Fruit fly (Drosophila melanogaster) whole organism, embryonic: ENCODE results near the gene Syx1A.

Experiments
- Atf3 ChIP-seq: fragments of 200-800 bp; sonication (Bioruptor generic); optimal IDR thresholded peaks from 3 replicates; lab custom pipeline; 2016; ENCODE audit warnings: missing biosample characterization, missing genetic modification characterization
- Awh ChIP-seq: fragments of 200-800 bp; sonication (Bioruptor generic); IDR thresholded peaks from 2 replicates; pipeline ENCODE4, ENCODE4 v1.3.6; 2022; ENCODE audit warnings: missing biosample characterization, missing genetic modification characterization
- BEAF-32 ChIP-seq: fragments of 200-800 bp; sonication (Bioruptor generic); optimal IDR thresholded peaks from 3 replicates; lab custom pipeline; 2017; ENCODE audit warnings: missing biosample characterization, missing genetic modification characterization, mild to moderate bottlenecking, moderate library complexity, missing genetic modification reagents
- Bgb ChIP-seq: fragments of 200-800 bp; sonication (Bioruptor generic); IDR thresholded peaks from 2 replicates; pipeline ENCODE4 v1.3.6; 2022; ENCODE audit warnings: missing biosample characterization, missing genetic modification characterization; ENCODE audit not compliant: partially characterized antibody
- CG10979 ChIP-seq: fragments of 200-800 bp; sonication (Bioruptor generic); optimal IDR thresholded peaks from 2 replicates; lab custom pipeline; 2018; ENCODE audit warnings: missing biosample characterization, mild to moderate bottlenecking, missing genetic modification characterization, moderate library complexity
- CG11398 ChIP-seq: fragments of 200-800 bp; sonication (Bioruptor generic); optimal IDR thresholded peaks from 2 replicates; lab custom pipeline; 2016; ENCODE audit warnings: missing biosample characterization, missing genetic modification characterization
- CG11695 ChIP-seq: fragments of 200-800 bp; sonication (Bioruptor generic); IDR thresholded peaks from 3 replicates; pipeline ENCODE4 v1.3.6; 2022; ENCODE audit warnings: missing biosample characterization, missing genetic modification characterization
- CG16813 ChIP-seq: fragments of 200-800 bp; sonication (Bioruptor generic); IDR thresholded peaks from 3 replicates; pipeline ENCODE4 v1.3.6; 2022; ENCODE audit warnings: missing biosample characterization, missing genetic modification characterization; ENCODE audit not compliant: partially characterized antibody
- CG2889 ChIP-seq: fragments of 200-800 bp; sonication (Bioruptor generic); IDR thresholded peaks from 3 replicates; pipeline ENCODE4 v1.3.6; 2022; ENCODE audit warnings: missing biosample characterization, missing genetic modification characterization
- CG4328 ChIP-seq: fragments of 200-800 bp; sonication (Bioruptor generic); optimal IDR thresholded peaks from 3 replicates; lab custom pipeline; 2017; ENCODE audit warnings: missing biosample characterization, missing genetic modification reagents, missing genetic modification characterization
- CG43689 ChIP-seq: fragments of 200-800 bp; sonication (Bioruptor generic); IDR thresholded peaks from 2 replicates; pipeline ENCODE4 v1.3.6; 2022; ENCODE audit warnings: missing biosample characterization, missing genetic modification characterization
- CG4854 ChIP-seq: fragments of 200-800 bp; sonication (Bioruptor generic); optimal IDR thresholded peaks from 2 replicates; lab custom pipeline; 2016; ENCODE audit warnings: missing biosample characterization, missing genetic modification characterization, inconsistent platforms
- CG7357 ChIP-seq: fragments of 200-800 bp; sonication (Bioruptor generic); IDR thresholded peaks from 3 replicates; pipeline ENCODE4 v1.3.6; 2022; ENCODE audit warnings: missing biosample characterization, missing genetic modification characterization
- CG7556 ChIP-seq: fragments of 200-800 bp; sonication (Bioruptor generic); optimal IDR thresholded peaks from 2 replicates; lab custom pipeline; 2017; ENCODE audit warnings: missing biosample characterization, mild to moderate bottlenecking, missing genetic modification characterization
- CG7987 ChIP-seq: fragments of 200-800 bp; sonication (Bioruptor generic); optimal IDR thresholded peaks from 2 replicates; lab custom pipeline; 2018; ENCODE audit warnings: missing biosample characterization, mild to moderate bottlenecking, missing genetic modification characterization, moderate library complexity
- CG8478 ChIP-seq: fragments of >200 bp; optimal IDR thresholded peaks from 2 replicates; lab custom pipeline; 2018
- CrebB ChIP-seq: fragments of 200-800 bp; sonication (Bioruptor generic); optimal IDR thresholded peaks from 3 replicates; lab custom pipeline; 2018; ENCODE audit warnings: missing biosample characterization, mild to moderate bottlenecking, missing genetic modification characterization
- D ChIP-seq, 2 experiments: fragments of 200-800 bp in 1 of 2; fragments of >200 bp in 1 of 2; sonication (Bioruptor generic) in 1 of 2; optimal IDR thresholded peaks; 2 replicates in 1 of 2; 3 replicates in 1 of 2; lab custom pipeline; 2017; ENCODE audit warnings: mild to moderate bottlenecking in 1 of 2, missing biosample characterization in 1 of 2, missing genetic modification characterization in 1 of 2, missing genetic modification reagents in 1 of 2
- Dip2 ChIP-seq: fragments of 200-800 bp; sonication (Bioruptor generic); IDR thresholded peaks from 2 replicates; pipeline ENCODE4 v1.3.6; 2022; ENCODE audit warnings: missing biosample characterization, missing genetic modification characterization
- Doc2 ChIP-seq: fragments of 200-800 bp; sonication (Bioruptor generic); IDR thresholded peaks from 2 replicates; pipeline ENCODE4 v1.3.6; 2022; ENCODE audit warnings: missing biosample characterization, missing genetic modification characterization
- Dp ChIP-seq: fragments of 200-800 bp; sonication (Bioruptor generic); optimal IDR thresholded peaks from 2 replicates; lab custom pipeline; 2018; ENCODE audit warnings: missing biosample characterization, mild to moderate bottlenecking, missing genetic modification characterization, moderate library complexity
- Elba2 ChIP-seq: fragments of 200-800 bp; sonication (Bioruptor generic); optimal IDR thresholded peaks from 3 replicates; lab custom pipeline; 2016; ENCODE audit warnings: missing biosample characterization, missing genetic modification characterization
- Ets97D ChIP-seq: fragments of 200-800 bp; sonication (Bioruptor generic); optimal IDR thresholded peaks from 3 replicates; lab custom pipeline; 2016; ENCODE audit warnings: missing biosample characterization, missing genetic modification characterization
- Hey ChIP-seq: fragments of 200-800 bp; sonication (Bioruptor generic); optimal IDR thresholded peaks from 3 replicates; lab custom pipeline; 2018; ENCODE audit warnings: missing biosample characterization, mild to moderate bottlenecking, missing genetic modification characterization
- Hr3 ChIP-seq: fragments of 200-800 bp; sonication (Bioruptor generic); optimal IDR thresholded peaks from 3 replicates; lab custom pipeline; 2016; ENCODE audit warnings: missing biosample characterization, missing genetic modification characterization
- Hr39 ChIP-seq: fragments of >200 bp; optimal IDR thresholded peaks from 2 replicates; lab custom pipeline; 2017
- Mad ChIP-seq: fragments of 200-800 bp; sonication (Bioruptor generic); optimal IDR thresholded peaks from 2 replicates; lab custom pipeline; 2016; ENCODE audit warnings: missing biosample characterization, missing genetic modification characterization
- Myb ChIP-seq: fragments of 200-800 bp; sonication (Bioruptor generic); optimal IDR thresholded peaks from 2 replicates; lab custom pipeline; 2016; ENCODE audit warnings: missing biosample characterization, missing genetic modification characterization
- Rx ChIP-seq: fragments of 200-800 bp; sonication (Bioruptor generic); IDR thresholded peaks from 2 replicates; pipeline ENCODE4 v1.3.6; 2022; ENCODE audit warnings: missing biosample characterization, missing genetic modification characterization
- Sin3A ChIP-seq: fragments of >200 bp; optimal IDR thresholded peaks from 2 replicates; lab custom pipeline; 2018
- Sox100B ChIP-seq: fragments of 200-800 bp; sonication (Bioruptor generic); optimal IDR thresholded peaks from 3 replicates; lab custom pipeline; 2018; ENCODE audit warnings: missing biosample characterization, mild to moderate bottlenecking, missing genetic modification characterization
- Usf ChIP-seq: fragments of 200-800 bp; sonication (Bioruptor generic); optimal IDR thresholded peaks from 2 replicates; lab custom pipeline; 2017; ENCODE audit warnings: missing genotype, missing biosample characterization, missing genetic modification characterization
- Vsx1 ChIP-seq: fragments of 200-800 bp; sonication (Bioruptor generic); optimal IDR thresholded peaks from 2 replicates; lab custom pipeline; 2017; ENCODE audit warnings: missing biosample characterization, mild to moderate bottlenecking, missing genetic modification characterization, missing genetic modification reagents
- abd-A ChIP-seq: fragments of 200-800 bp; sonication (Bioruptor generic); optimal IDR thresholded peaks from 3 replicates; lab custom pipeline; 2019; ENCODE audit warnings: missing biosample characterization, mild to moderate bottlenecking, missing genetic modification characterization, moderate library complexity
- ci ChIP-seq: fragments of 200-800 bp; sonication (Bioruptor generic); IDR thresholded peaks from 3 replicates; pipeline ENCODE4 v1.3.6; 2022; ENCODE audit warnings: missing biosample characterization, missing genetic modification characterization
- ind ChIP-seq: fragments of 200-800 bp; sonication (Bioruptor generic); optimal IDR thresholded peaks from 3 replicates; lab custom pipeline; 2016; ENCODE audit warnings: missing biosample characterization, missing genetic modification characterization
- mld ChIP-seq: fragments of 200-800 bp; sonication (Bioruptor generic); IDR thresholded peaks from 3 replicates; pipeline ENCODE4 v1.3.6; 2022; ENCODE audit warnings: missing biosample characterization, missing genetic modification characterization; ENCODE audit not compliant: partially characterized antibody
- nerfin-2 ChIP-seq: fragments of 200-800 bp; sonication (Bioruptor generic); IDR thresholded peaks from 2 replicates; pipeline ENCODE4 v1.3.6; 2022; ENCODE audit warnings: missing biosample characterization, missing genetic modification characterization; ENCODE audit not compliant: partially characterized antibody
- onecut ChIP-seq: fragments of 200-800 bp; sonication (Bioruptor generic); IDR thresholded peaks from 2 replicates; pipeline ENCODE4 v1.3.6; 2022; ENCODE audit warnings: missing biosample characterization, missing genetic modification characterization
- otp ChIP-seq: fragments of 200-800 bp; sonication (Bioruptor generic); IDR thresholded peaks from 3 replicates; pipeline ENCODE4, ENCODE4 v1.3.6; 2022; ENCODE audit warnings: missing biosample characterization, missing genetic modification characterization
- pnt ChIP-seq: fragments of 200-800 bp; sonication (Bioruptor generic); optimal IDR thresholded peaks from 3 replicates; lab custom pipeline; 2016; ENCODE audit warnings: missing biosample characterization, missing genetic modification characterization
- row ChIP-seq: fragments of 200-800 bp; sonication (Bioruptor generic); IDR thresholded peaks from 3 replicates; pipeline ENCODE4 v1.3.6; 2022; ENCODE audit warnings: missing biosample characterization, missing genetic modification characterization
- sd ChIP-seq: fragments of 200-800 bp; sonication (Bioruptor generic); optimal IDR thresholded peaks from 3 replicates; lab custom pipeline; 2018; ENCODE audit warnings: missing biosample characterization, mild to moderate bottlenecking, missing genetic modification characterization, moderate library complexity
- sens ChIP-seq: fragments of 200-800 bp; sonication (Bioruptor generic); peaks from one replicate; lab custom pipeline; 2016; ENCODE audit warnings: missing biosample characterization, missing genetic modification characterization
- slbo ChIP-seq: fragments of 200-800 bp; sonication (Bioruptor generic); IDR thresholded peaks from 2 replicates; pipeline ENCODE4 v1.3.6; 2022; ENCODE audit warnings: missing biosample characterization, missing genetic modification characterization
- tin ChIP-seq: fragments of 200-800 bp; sonication (Bioruptor generic); optimal IDR thresholded peaks from 3 replicates; lab custom pipeline; 2016; ENCODE audit warnings: missing biosample characterization, missing genetic modification characterization
- unpg ChIP-seq: fragments of 200-800 bp; sonication (Bioruptor generic); optimal IDR thresholded peaks from 3 replicates; lab custom pipeline; 2018; ENCODE audit warnings: missing biosample characterization, mild to moderate bottlenecking, missing genetic modification characterization, moderate library complexity
- wor ChIP-seq: fragments of 200-800 bp; sonication (Bioruptor generic); IDR thresholded peaks from 2 replicates; pipeline ENCODE4 v1.3.6; 2022; ENCODE audit warnings: missing biosample characterization, missing genetic modification characterization
- zfh1 ChIP-seq: fragments of 200-800 bp; sonication (Bioruptor generic); IDR thresholded peaks from 3 replicates; pipeline ENCODE4 v1.3.6; 2022; ENCODE audit warnings: missing biosample characterization, missing genetic modification characterization

Syx1A gene

dm6 chr3R:24099039-24100026, 6.2 kb downstream of the Syx1A start (continued):
- TF ChIP-seq CG7556 (GFP tag; lab: Kevin White, UChicago), result peak; percentile 12
- peak; percentile 73 for TF ChIP-seq Mad (GFP tag; lab: Kevin White, UChicago)
- TF ChIP-seq CG8478, result no peak
- no peak for TF ChIP-seq Hr39
- peak; percentile 28 for TF ChIP-seq sd
- TF ChIP-seq sens, result peak; percentile 96
- TF ChIP-seq Rx, result peak; percentile 44; the same call in 1 of the 2 replicates
- no peak for TF ChIP-seq Sin3A (lab: Kevin White, UChicago)
- TF ChIP-seq Hr3 (GFP tag; lab: Kevin White, UChicago), result peak; percentile 72
- peak; percentile 34 for TF ChIP-seq Usf
- TF ChIP-seq Doc2 (GFP tag; lab: Robert Waterston, UW), result no peak
- TF ChIP-seq CG11398 (GFP tag; lab: Kevin White, UChicago), result peak; percentile 71
- no peak for TF ChIP-seq BEAF-32 (GFP tag; lab: Kevin White, UChicago)
- TF ChIP-seq tin (GFP tag; lab: Kevin White, UChicago), result peak; percentile 81
- peak; percentile 21 for TF ChIP-seq Vsx1
- TF ChIP-seq D (optimal IDR thresholded peaks at IDR 0.05; lab: Kevin White, UChicago), result no peak
- TF ChIP-seq D (GFP tag; optimal IDR thresholded peaks at IDR 0.05; lab: Kevin White, UChicago), result peak; percentile 45
- peak; percentile 94 for TF ChIP-seq row
- TF ChIP-seq CG16813 (GFP tag; lab: Robert Waterston, UW), result no peak
- TF ChIP-seq Ets97D (GFP tag; lab: Kevin White, UChicago), result peak; percentile 44
- no peak for TF ChIP-seq CG4328 (GFP tag; lab: Kevin White, UChicago)
- peak; percentile 51 for TF ChIP-seq Myb (GFP tag; lab: Kevin White, UChicago)
- TF ChIP-seq otp, result peak; percentile 72; the same call in 2 of the 3 replicates
- TF ChIP-seq slbo (GFP tag; lab: Robert Waterston, UW), result peak; percentile 95
- TF ChIP-seq Dp (GFP tag; lab: Kevin White, UChicago), result no peak
- TF ChIP-seq CrebB (tag; lab: Kevin White, UChicago), result peak; percentile 37
- TF ChIP-seq CG11695 (GFP tag; lab: Robert Waterston, UW), result peak; percentile 82
- no peak for TF ChIP-seq nerfin-2
- TF ChIP-seq CG43689 (GFP tag; lab: Robert Waterston, UW), result peak; percentile 44; the same call in 1 of the 2 replicates
- TF ChIP-seq unpg (GFP tag; lab: Kevin White, UChicago), result peak; percentile 76
- no peak for TF ChIP-seq Dip2 (GFP tag; lab: Robert Waterston, UW)
- TF ChIP-seq pnt (GFP tag; lab: Kevin White, UChicago), result peak; percentile 72
- peak; percentile 76 for TF ChIP-seq CG10979 (tag; lab: Kevin White, UChicago)
- no peak for TF ChIP-seq mld (GFP tag; lab: Robert Waterston, UW)
- no peak for TF ChIP-seq abd-A
- peak; percentile 46 for TF ChIP-seq onecut (GFP tag; lab: Robert Waterston, UW)
- peak; percentile 65 for TF ChIP-seq CG4854 (GFP tag; lab: Kevin White, UChicago)
- TF ChIP-seq wor (GFP tag; lab: Robert Waterston, UW), result peak; percentile 61; the same call in 1 of the 2 replicates
- TF ChIP-seq CG7987 (GFP tag; lab: Kevin White, UChicago), result no peak
- TF ChIP-seq Hey (tag; lab: Kevin White, UChicago), result no peak
- TF ChIP-seq Atf3 (GFP tag; lab: Kevin White, UChicago), result peak; percentile 58
- no peak for TF ChIP-seq Bgb
- peak; percentile 70; the same call in 1 of the 2 replicates for TF ChIP-seq Awh (GFP tag; lab: Robert Waterston, UW)
- peak; percentile 82 for TF ChIP-seq ind (GFP tag; lab: Kevin White, UChicago)
- TF ChIP-seq Sox100B (GFP tag; lab: Kevin White, UChicago), result peak; percentile 21
- TF ChIP-seq ci (GFP tag; lab: Robert Waterston, UW), result peak; percentile 92
- no peak for TF ChIP-seq Elba2 (GFP tag; lab: Kevin White, UChicago)
- TF ChIP-seq CG2889, result peak; percentile 83
- TF ChIP-seq zfh1 (GFP tag; lab: Robert Waterston, UW), result peak; percentile 80
- TF ChIP-seq CG7357, result peak; percentile 68; the same call in 2 of the 3 replicates
